Worm (Caenorhabditis elegans): ENCODE measurements around the gene strd-1.
A peak's percentile ranks its signal among the peaks of the same experiment; 100 is the strongest.

Gene strd-1

DNA sequence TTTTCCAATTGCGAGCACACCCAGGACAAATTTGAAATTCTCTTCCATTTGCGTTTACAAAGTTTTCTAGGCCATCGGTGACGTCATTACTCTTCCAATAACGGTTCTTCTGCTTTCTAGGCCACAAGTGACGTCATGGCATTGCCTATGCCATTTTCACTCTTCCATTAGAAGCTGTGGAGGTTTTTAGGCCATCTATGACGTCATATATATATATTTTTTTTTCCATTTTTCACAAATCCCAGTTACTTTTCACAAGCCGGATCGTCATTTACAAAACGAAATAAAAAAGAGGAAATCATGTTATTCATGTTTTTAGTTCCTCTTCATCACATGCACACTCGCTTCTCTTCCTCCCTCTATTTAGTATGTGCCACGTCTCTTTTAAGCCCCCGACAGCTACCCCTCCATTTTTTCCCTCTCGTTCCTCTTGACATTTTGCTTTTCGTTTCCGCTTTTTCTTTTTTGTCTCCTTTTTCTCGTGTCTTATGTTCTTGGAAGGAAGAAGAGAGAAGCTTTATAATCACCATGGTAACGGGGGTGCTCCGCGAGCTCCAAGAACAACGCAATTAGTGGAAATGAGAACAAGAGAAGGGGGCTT is 44.1 kb upstream of the strd-1 start (continued):
- TF ChIP-seq F44E2.7 (GFP tag; IDR thresholded peaks at IDR 0.05) (no peak), daf-8 (GFP tag; IDR thresholded peaks at IDR 0.05) (no peak), mdl-1 (tag; optimal IDR thresholded peaks at IDR 0.05) (peak in 1 of 2 experiments; percentile 57), F26F4.8 (GFP tag; conservative IDR thresholded peaks at IDR 0.05) (no peak)

DNA sequence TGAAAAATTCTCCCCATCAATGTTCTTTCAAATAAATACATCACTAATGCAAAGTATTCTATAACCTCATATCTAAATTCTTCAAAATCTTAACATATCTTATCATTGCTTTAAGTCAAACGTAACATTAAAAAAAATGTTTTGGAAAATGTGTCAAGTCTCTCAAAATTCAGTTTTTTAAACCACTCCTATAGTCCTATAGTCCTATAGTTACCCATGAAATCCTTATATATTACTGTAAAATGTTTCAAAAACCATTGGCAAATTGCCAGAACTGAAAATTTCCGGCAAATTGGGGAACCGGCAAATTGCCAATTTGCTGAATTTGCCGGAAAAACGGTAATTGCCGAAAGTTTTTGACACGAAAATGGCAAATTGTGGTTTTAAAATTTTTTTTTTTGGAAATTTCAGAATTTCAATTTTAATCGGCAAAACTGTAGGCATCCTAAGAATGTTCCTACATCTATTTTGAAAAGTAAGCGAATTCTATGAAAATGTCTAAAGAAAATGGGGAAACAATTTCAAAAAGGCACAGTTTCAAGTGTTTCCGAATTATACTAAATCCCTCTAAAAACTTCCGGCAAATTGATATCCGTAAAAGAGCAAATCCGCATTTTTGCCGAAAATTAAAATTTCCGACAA is 42.8 kb upstream of the strd-1 start:
- TF ChIP-seq aha-1 (tag) (peak; percentile 68), lin-39 (tag; optimal IDR thresholded peaks at IDR 0.05) (no peak), mep-1 (tag; optimal IDR thresholded peaks at IDR 0.05) (peak; percentile 38)

DNA sequence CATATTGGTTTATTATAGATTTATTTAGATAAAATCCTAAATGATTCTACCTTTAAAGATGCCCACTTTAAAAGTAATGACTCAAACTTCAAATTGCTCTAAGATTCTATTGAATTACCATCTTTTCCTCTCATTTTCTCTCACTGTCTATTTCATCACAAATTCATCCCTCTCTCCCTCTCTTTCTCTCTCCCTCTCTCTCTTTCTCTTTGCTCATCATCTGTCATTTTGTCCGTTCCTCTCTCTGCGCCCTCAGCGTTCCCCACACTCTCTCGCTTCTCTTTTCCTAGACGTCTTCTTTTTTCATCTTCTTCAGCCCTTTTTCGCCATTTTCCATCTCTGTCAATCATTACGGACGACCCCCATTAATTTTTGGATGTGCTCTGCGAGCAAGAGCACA is 42.1 kb upstream of the strd-1 start:
- peak in 1 of 2 experiments; percentile 1 for TF ChIP-seq mdl-1 (tag; optimal IDR thresholded peaks at IDR 0.05)
- TF ChIP-seq ctbp-1 (GFP tag; IDR thresholded peaks at IDR 0.05) = 0 out of 2 replicates have a peak, but pooled peaks have one; percentile 30
- no peak for TF ChIP-seq lin-13 (GFP tag; optimal IDR thresholded peaks at IDR 0.05)
- peak; percentile 50 for TF ChIP-seq mep-1 (tag; optimal IDR thresholded peaks at IDR 0.05)
- no peak for TF ChIP-seq F49E8.2 (tag; optimal IDR thresholded peaks at IDR 0.05; ENCODE audit: borderline replicate concordance)
- no peak for TF ChIP-seq mes-2 (tag; optimal IDR thresholded peaks at IDR 0.05; ENCODE audit: poor library complexity, severe bottlenecking)
- TF ChIP-seq zfp-3 (GFP tag; conservative IDR thresholded peaks at IDR 0.05) = no peak
- peak; percentile 40 for TF ChIP-seq hlh-30 (tag; optimal IDR thresholded peaks at IDR 0.05; ENCODE audit: insufficient read depth)
- peak; percentile 33; the same call in 1 of the 2 replicates for TF ChIP-seq set-16 (GFP tag; IDR thresholded peaks at IDR 0.05)
- TF ChIP-seq lin-38 (GFP tag; IDR thresholded peaks at IDR 0.05) = peak; percentile 32
- TF ChIP-seq egl-43 (GFP tag; IDR thresholded peaks at IDR 0.05) = 0 out of 2 replicates have a peak, but pooled peaks have one; percentile 43
- TF ChIP-seq nhr-6 (tag; optimal IDR thresholded peaks at IDR 0.05) = no peak
- TF ChIP-seq lsy-2 (tag; optimal IDR thresholded peaks at IDR 0.05) = peak in 1 of 2 experiments; percentile 48
- peak in 1 of 2 experiments; percentile 30 for TF ChIP-seq unc-62 (GFP tag; optimal IDR thresholded peaks at IDR 0.05 in 1 of 2)
- no peak for TF ChIP-seq unc-62 (tag; optimal IDR thresholded peaks at IDR 0.05)
- no peak for TF ChIP-seq nhr-237 (tag; optimal IDR thresholded peaks at IDR 0.05)
- no peak for TF ChIP-seq nhr-77 (tag; optimal IDR thresholded peaks at IDR 0.05)
- peak; percentile 18 for TF ChIP-seq hlh-11 (tag; optimal IDR thresholded peaks at IDR 0.05)
- TF ChIP-seq dpl-1 (GFP tag; optimal IDR thresholded peaks at IDR 0.05) = peak; percentile 18
- no peak for TF ChIP-seq T26A8.4 (GFP tag; IDR thresholded peaks at IDR 0.05)
- peak; percentile 42 for TF ChIP-seq hmg-1.1 (GFP tag; IDR thresholded peaks at IDR 0.05)
- TF ChIP-seq unc-39 (tag; optimal IDR thresholded peaks at IDR 0.05) = no peak
- no peak for TF ChIP-seq D1046.2 (GFP tag; IDR thresholded peaks at IDR 0.05)
- TF ChIP-seq zag-1 (tag; optimal IDR thresholded peaks at IDR 0.05) = no peak
- peak; percentile 13 for TF ChIP-seq rbr-2 (tag; optimal IDR thresholded peaks at IDR 0.05)
- no peak for TF ChIP-seq Y5F2A.4 (GFP tag; optimal IDR thresholded peaks at IDR 0.05)
- no peak for TF ChIP-seq lim-7 (GFP tag; IDR thresholded peaks at IDR 0.05)
- no peak for TF ChIP-seq lin-15B (tag; optimal IDR thresholded peaks at IDR 0.05)
- TF ChIP-seq arid-1 (GFP tag; conservative IDR thresholded peaks at IDR 0.05) = no peak
- no peak for TF ChIP-seq nhr-28 (tag; optimal IDR thresholded peaks at IDR 0.05)
- peak; percentile 100 for TF ChIP-seq aha-1 (tag)
- TF ChIP-seq Y75B8A.6 (GFP tag; IDR thresholded peaks at IDR 0.05) = no peak
- TF ChIP-seq lin-29 (GFP tag; IDR thresholded peaks at IDR 0.05) = no peak
- TF ChIP-seq daf-19 (GFP tag; conservative IDR thresholded peaks at IDR 0.05) = no peak

All from whole organism, L4 larva.